Fruit fly (Drosophila melanogaster) whole organism, embryonic: ENCODE data around the gene CG33181.

Experiments used
- CG10462 ChIP-seq: fragments of 200-800 bp; sonication (Bioruptor generic); optimal IDR thresholded peaks from 2 replicates; lab custom pipeline; 2016; ENCODE audit warnings: missing biosample characterization, missing genetic modification characterization
- CG11093 ChIP-seq: fragments of 200-800 bp; sonication (Bioruptor generic); IDR thresholded peaks from 3 replicates; pipeline ENCODE4 v1.3.6; 2022; ENCODE audit warnings: missing biosample characterization, missing genetic modification characterization
- eve ChIP-seq, 2 experiments: fragments of >200 bp; optimal IDR thresholded peaks; 2 replicates each; lab custom pipeline; 2017; ENCODE audit warnings: missing biosample characterization in 2 of 2, missing genetic modification characterization in 2 of 2
- gcm2 ChIP-seq: fragments of 200-800 bp; sonication (Bioruptor generic); optimal IDR thresholded peaks from 2 replicates; lab custom pipeline; 2016; ENCODE audit warnings: missing biosample characterization, missing genetic modification characterization
- row ChIP-seq: fragments of 200-800 bp; sonication (Bioruptor generic); IDR thresholded peaks from 3 replicates; pipeline ENCODE4 v1.3.6; 2022; ENCODE audit warnings: missing biosample characterization, missing genetic modification characterization
- sens-2 ChIP-seq: fragments of 200-800 bp; sonication (Bioruptor generic); IDR thresholded peaks from 2 replicates; pipeline ENCODE4 v1.3.6; 2022; ENCODE audit warnings: missing biosample characterization, missing genetic modification characterization
- zf30C ChIP-seq: fragments of 200-800 bp; sonication (Bioruptor generic); optimal IDR thresholded peaks from 3 replicates; lab custom pipeline; 2018; ENCODE audit warnings: missing biosample characterization, mild to moderate bottlenecking, missing genetic modification characterization

dm6 chrX:8491452-8492046, 2.4 kb downstream of the CG33181 start:
- no peak for TF ChIP-seq sens-2
- no peak for TF ChIP-seq zf30C (GFP tag; lab: Kevin White, UChicago)
- peak in 1 of 2 experiments; percentile 54 for TF ChIP-seq eve (GFP tag; optimal IDR thresholded peaks at IDR 0.05; lab: Kevin White, UChicago)
- TF ChIP-seq CG11093 (GFP tag; lab: Robert Waterston, UW), result no peak
- TF ChIP-seq CG10462 (GFP tag; lab: Kevin White, UChicago), result peak; percentile 17
- TF ChIP-seq row, result 0 out of 3 replicates have a peak, but pooled peaks have one; percentile 32
- TF ChIP-seq gcm2 (GFP tag; lab: Kevin White, UChicago), result no peak
